Fruit fly (Drosophila melanogaster) whole organism, embryonic: Measurements from ENCODE around the gene lectin-37Db.
A peak's percentile ranks its signal among the peaks of the same experiment; 100 is the strongest.

ENCODE experiments used
- ATbp ChIP-seq: fragments of 200-800 bp; sonication (Bioruptor generic); optimal IDR thresholded peaks from 2 replicates; lab custom pipeline; 2017; ENCODE audit warnings: missing biosample characterization, mild to moderate bottlenecking, missing genetic modification characterization, missing genetic modification reagents
- CG1024 ChIP-seq: fragments of 200-800 bp; sonication (Bioruptor generic); IDR thresholded peaks from 2 replicates; pipeline ENCODE4 v1.3.6; 2022; ENCODE audit warnings: missing biosample characterization, missing genetic modification characterization
- CG12104 ChIP-seq: fragments of 200-800 bp; sonication (Bioruptor generic); optimal IDR thresholded peaks from 3 replicates; lab custom pipeline; 2016; ENCODE audit warnings: missing biosample characterization, missing genetic modification characterization
- CG1233 ChIP-seq: fragments of 200-800 bp; sonication (Bioruptor generic); optimal IDR thresholded peaks from 4 replicates; lab custom pipeline; 2018; ENCODE audit warnings: missing biosample characterization, mild to moderate bottlenecking, missing genetic modification characterization
- CG13296 ChIP-seq: fragments of 200-800 bp; sonication (Bioruptor generic); optimal IDR thresholded peaks from 3 replicates; lab custom pipeline; 2018; ENCODE audit warnings: missing biosample characterization, mild to moderate bottlenecking, missing genetic modification characterization
- CG13424 ChIP-seq: fragments of 200-800 bp; sonication (Bioruptor generic); optimal IDR thresholded peaks from 2 replicates; lab custom pipeline; 2019; ENCODE audit warnings: missing biosample characterization, mild to moderate bottlenecking, missing genetic modification characterization, moderate library complexity
- CG15011 ChIP-seq: fragments of 200-800 bp; sonication (Bioruptor generic); optimal IDR thresholded peaks from 3 replicates; lab custom pipeline; 2018; ENCODE audit warnings: missing biosample characterization, mild to moderate bottlenecking, missing genetic modification characterization
- CG17568 ChIP-seq: fragments of 200-800 bp; sonication (Bioruptor generic); optimal IDR thresholded peaks from 2 replicates; lab custom pipeline; 2018; ENCODE audit warnings: missing biosample characterization, mild to moderate bottlenecking, missing genetic modification characterization, moderate library complexity
- CG1832 ChIP-seq: fragments of 200-800 bp; sonication (Bioruptor generic); optimal IDR thresholded peaks from 2 replicates; lab custom pipeline; 2017; ENCODE audit warnings: missing biosample characterization, mild to moderate bottlenecking, missing genetic modification characterization, inconsistent platforms
- CG2116 ChIP-seq: fragments of 200-800 bp; sonication (Bioruptor generic); optimal IDR thresholded peaks from 3 replicates; lab custom pipeline; 2018; ENCODE audit warnings: missing biosample characterization, mild to moderate bottlenecking, missing genetic modification characterization
- CG2120 ChIP-seq: fragments of 200-800 bp; sonication (Bioruptor generic); optimal IDR thresholded peaks from 3 replicates; lab custom pipeline; 2016; ENCODE audit warnings: missing biosample characterization, missing genetic modification characterization
- CG3995 ChIP-seq: fragments of 200-800 bp; sonication (Bioruptor generic); optimal IDR thresholded peaks from 3 replicates; lab custom pipeline; 2016; ENCODE audit warnings: missing biosample characterization, missing genetic modification characterization
- CG4404 ChIP-seq: fragments of 200-800 bp; sonication (Bioruptor generic); IDR thresholded peaks from 2 replicates; pipeline ENCODE4 v1.3.6; 2022; ENCODE audit warnings: missing biosample characterization, missing genetic modification characterization
- CG4730 ChIP-seq: fragments of 200-800 bp; sonication (Bioruptor generic); IDR thresholded peaks from 2 replicates; pipeline ENCODE4 v1.3.6; 2022; ENCODE audit warnings: missing biosample characterization, missing genetic modification characterization
- CG7928 ChIP-seq: fragments of 200-800 bp; sonication (Bioruptor generic); optimal IDR thresholded peaks from 2 replicates; lab custom pipeline; 2017; ENCODE audit warnings: missing biosample characterization, mild to moderate bottlenecking, missing genetic modification characterization
- CG8089 ChIP-seq: fragments of 200-800 bp; sonication (Bioruptor generic); optimal IDR thresholded peaks from 3 replicates; lab custom pipeline; 2016; ENCODE audit warnings: missing biosample characterization, missing genetic modification characterization
- CG8290 ChIP-seq, 3 experiments: fragments of 200-800 bp; sonication (Bioruptor generic); optimal IDR thresholded peaks; 2 replicates each; lab custom pipeline; 2016 to 2019; ENCODE audit warnings: missing biosample characterization in 3 of 3, missing genetic modification characterization in 3 of 3, mild to moderate bottlenecking in 2 of 3, moderate library complexity in 1 of 3
- Dip2 ChIP-seq: fragments of 200-800 bp; sonication (Bioruptor generic); IDR thresholded peaks from 2 replicates; pipeline ENCODE4 v1.3.6; 2022; ENCODE audit warnings: missing biosample characterization, missing genetic modification characterization
- Doc3 ChIP-seq: fragments of 200-800 bp; sonication (Bioruptor generic); IDR thresholded peaks from 3 replicates; pipeline ENCODE4 v1.3.6; 2022; ENCODE audit warnings: missing biosample characterization, missing genetic modification characterization; ENCODE audit not compliant: partially characterized antibody
- Gug ChIP-seq: fragments of 200-800 bp; sonication (Bioruptor generic); IDR thresholded peaks from 4 replicates; pipeline ENCODE4 v1.3.6; 2022; ENCODE audit warnings: missing biosample characterization, missing genetic modification characterization
- HmgD ChIP-seq: fragments of 200-800 bp; sonication (Bioruptor generic); optimal IDR thresholded peaks from 3 replicates; lab custom pipeline; 2016; ENCODE audit warnings: missing biosample characterization, missing genetic modification characterization
- Med ChIP-seq: fragments of 200-800 bp; sonication (Bioruptor generic); peaks from one replicate; lab custom pipeline; 2016; ENCODE audit warnings: missing biosample characterization, missing genetic modification characterization, mild to moderate bottlenecking, inconsistent platforms, moderate library complexity
- NFAT ChIP-seq: fragments of 200-800 bp; sonication (Bioruptor generic); IDR thresholded peaks from 2 replicates; pipeline ENCODE4 v1.3.6; 2022; ENCODE audit warnings: missing biosample characterization, missing genetic modification characterization
- Neu2 ChIP-seq: fragments of 200-800 bp; sonication (Bioruptor generic); optimal IDR thresholded peaks from 3 replicates; lab custom pipeline; 2016; ENCODE audit warnings: missing biosample characterization, missing genetic modification characterization, borderline replicate concordance
- Oli ChIP-seq: fragments of 200-800 bp; sonication (Bioruptor generic); optimal IDR thresholded peaks from 2 replicates; lab custom pipeline; 2018; ENCODE audit warnings: missing biosample characterization, mild to moderate bottlenecking, missing genetic modification characterization, moderate library complexity
- Stat92E ChIP-seq, 3 experiments: fragments of >200 bp in 2 of 3; fragments of 200-800 bp in 1 of 3; sonication (Bioruptor generic) in 1 of 3; optimal IDR thresholded peaks; 2 replicates each; lab custom pipeline; 2017 to 2019; ENCODE audit warnings: missing biosample characterization in 3 of 3, missing genetic modification characterization in 3 of 3, mild to moderate bottlenecking in 1 of 3, moderate library complexity in 1 of 3
- TFAM ChIP-seq: fragments of 200-800 bp; sonication (Bioruptor generic); optimal IDR thresholded peaks from 2 replicates; lab custom pipeline; 2017; ENCODE audit warnings: missing biosample characterization, missing genetic modification characterization, inconsistent platforms
- Xbp1 ChIP-seq: fragments of 200-800 bp; sonication (Bioruptor generic); optimal IDR thresholded peaks from 3 replicates; lab custom pipeline; 2016; ENCODE audit warnings: missing biosample characterization, mild to moderate bottlenecking, missing genetic modification characterization
- ac ChIP-seq: fragments of 200-800 bp; sonication (Bioruptor generic); optimal IDR thresholded peaks from 3 replicates; lab custom pipeline; 2017; ENCODE audit warnings: missing biosample characterization, mild to moderate bottlenecking, missing genetic modification characterization
- aop ChIP-seq: fragments of 200-800 bp; sonication (Bioruptor generic); IDR thresholded peaks from 2 replicates; pipeline ENCODE4 v1.3.6; 2022; ENCODE audit warnings: missing biosample characterization, missing genetic modification characterization
- br ChIP-seq: fragments of >200 bp; optimal IDR thresholded peaks from 2 replicates; lab custom pipeline; 2017
- cad ChIP-seq: fragments of >200 bp; optimal IDR thresholded peaks from 2 replicates; lab custom pipeline; 2017; ENCODE audit warnings: missing biosample characterization, missing genetic modification characterization
- eve ChIP-seq, 2 experiments: fragments of >200 bp; optimal IDR thresholded peaks; 2 replicates each; lab custom pipeline; 2017; ENCODE audit warnings: missing biosample characterization in 2 of 2, missing genetic modification characterization in 2 of 2
- fd96Cb ChIP-seq: fragments of 200-800 bp; sonication (Bioruptor generic); optimal IDR thresholded peaks from 2 replicates; lab custom pipeline; 2018; ENCODE audit warnings: missing biosample characterization, mild to moderate bottlenecking, missing genetic modification characterization, moderate library complexity
- gce ChIP-seq: fragments of 200-800 bp; sonication (Bioruptor generic); IDR thresholded peaks from 3 replicates; pipeline ENCODE4 v1.3.6; 2022; ENCODE audit warnings: missing biosample characterization, missing genetic modification characterization
- kay ChIP-seq: fragments of 200-800 bp; sonication (Bioruptor generic); optimal IDR thresholded peaks from 2 replicates; lab custom pipeline; 2016; ENCODE audit warnings: missing biosample characterization, missing genetic modification characterization
- ken ChIP-seq: fragments of 200-800 bp; sonication (Bioruptor generic); IDR thresholded peaks from 3 replicates; pipeline ENCODE4 v1.3.6; 2022; ENCODE audit warnings: missing biosample characterization, missing genetic modification characterization
- lola ChIP-seq, 3 experiments: fragments of >200 bp in 2 of 3; fragments of 200-800 bp in 1 of 3; sonication (Bioruptor generic) in 1 of 3; optimal IDR thresholded peaks; 2 replicates each; lab custom pipeline; 2017 to 2019; ENCODE audit warnings: missing biosample characterization in 3 of 3, missing genetic modification characterization in 3 of 3, mild to moderate bottlenecking in 1 of 3, moderate library complexity in 1 of 3
- oc ChIP-seq: fragments of 200-800 bp; sonication (Bioruptor generic); optimal IDR thresholded peaks from 2 replicates; lab custom pipeline; 2018; ENCODE audit warnings: missing biosample characterization, mild to moderate bottlenecking, missing genetic modification characterization, moderate library complexity
- onecut ChIP-seq: fragments of 200-800 bp; sonication (Bioruptor generic); IDR thresholded peaks from 2 replicates; pipeline ENCODE4 v1.3.6; 2022; ENCODE audit warnings: missing biosample characterization, missing genetic modification characterization
- phol ChIP-seq: fragments of 200-800 bp; sonication (Bioruptor generic); optimal IDR thresholded peaks from 3 replicates; lab custom pipeline; 2018; ENCODE audit warnings: missing biosample characterization, mild to moderate bottlenecking, missing genetic modification characterization, moderate library complexity
- pita ChIP-seq: fragments of 200-800 bp; sonication (Bioruptor generic); optimal IDR thresholded peaks from 2 replicates; lab custom pipeline; 2017; ENCODE audit warnings: missing biosample characterization, mild to moderate bottlenecking, missing genetic modification characterization
- pnt ChIP-seq: fragments of 200-800 bp; sonication (Bioruptor generic); optimal IDR thresholded peaks from 3 replicates; lab custom pipeline; 2016; ENCODE audit warnings: missing biosample characterization, missing genetic modification characterization
- row ChIP-seq: fragments of 200-800 bp; sonication (Bioruptor generic); IDR thresholded peaks from 3 replicates; pipeline ENCODE4 v1.3.6; 2022; ENCODE audit warnings: missing biosample characterization, missing genetic modification characterization
- sens ChIP-seq: fragments of 200-800 bp; sonication (Bioruptor generic); peaks from one replicate; lab custom pipeline; 2016; ENCODE audit warnings: missing biosample characterization, missing genetic modification characterization
- slou ChIP-seq: fragments of 200-800 bp; sonication (Bioruptor generic); optimal IDR thresholded peaks from 3 replicates; lab custom pipeline; 2016; ENCODE audit warnings: missing biosample characterization, missing genetic modification characterization
- trh ChIP-seq: fragments of 200-800 bp; sonication (Bioruptor generic); optimal IDR thresholded peaks from 2 replicates; lab custom pipeline; 2016; ENCODE audit warnings: missing biosample characterization, missing genetic modification characterization
- ttk ChIP-seq: fragments of 200-800 bp; sonication (Bioruptor generic); IDR thresholded peaks from 2 replicates; pipeline ENCODE4 v2.1.2; 2022; ENCODE audit warnings: missing biosample characterization, missing genetic modification characterization
- tup ChIP-seq: fragments of 200-800 bp; sonication (Bioruptor generic); optimal IDR thresholded peaks from 2 replicates; lab custom pipeline; 2016; ENCODE audit warnings: missing biosample characterization, mild to moderate bottlenecking, missing genetic modification characterization, moderate library complexity
- twi ChIP-seq: fragments of 200-800 bp; optimal IDR thresholded peaks from 2 replicates; lab custom pipeline; 2019; ENCODE audit warnings: missing biosample characterization, mild to moderate bottlenecking, missing genetic modification characterization, moderate library complexity
- wor ChIP-seq: fragments of 200-800 bp; sonication (Bioruptor generic); IDR thresholded peaks from 2 replicates; pipeline ENCODE4 v1.3.6; 2022; ENCODE audit warnings: missing biosample characterization, missing genetic modification characterization
- yki ChIP-seq: fragments of >200 bp; optimal IDR thresholded peaks from 3 replicates; lab custom pipeline; 2018

The lectin-37Db gene

DNA sequence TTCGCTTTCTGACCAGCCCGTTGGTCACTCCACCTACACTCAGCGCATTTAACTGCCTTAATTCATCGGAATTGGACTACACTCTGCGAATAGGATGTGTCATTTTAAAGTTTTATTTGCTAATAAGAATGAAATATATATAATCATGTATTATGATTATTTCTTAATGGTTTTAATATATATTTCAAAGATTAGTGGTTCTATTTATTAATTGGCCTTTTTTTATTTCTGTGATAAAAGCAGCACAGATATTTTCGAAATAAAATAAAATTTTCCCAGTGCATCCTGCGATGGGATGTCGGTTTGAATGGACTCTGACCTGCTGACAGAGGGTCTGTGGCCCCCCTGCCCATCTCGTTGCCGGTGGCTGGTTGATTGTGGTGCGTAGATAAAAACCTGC lies 45.1 kb upstream of the lectin-37Db start (continued):
- TF ChIP-seq eve (GFP tag; optimal IDR thresholded peaks at IDR 0.05; lab: Kevin White, UChicago): peak in 1 of 2 experiments; percentile 27
- no peak for TF ChIP-seq CG15011 (GFP tag; lab: Kevin White, UChicago)
- no peak for TF ChIP-seq Gug (GFP tag; lab: Robert Waterston, UW)
- TF ChIP-seq phol (tag; lab: Kevin White, UChicago): peak; percentile 55
- TF ChIP-seq lola (GFP tag; optimal IDR thresholded peaks at IDR 0.05; lab: Kevin White, UChicago): peak in 1 of 3 experiments; percentile 64
- peak in 1 of 3 experiments; percentile 32 for TF ChIP-seq Stat92E (GFP tag; optimal IDR thresholded peaks at IDR 0.05; lab: Kevin White, UChicago)
- peak; percentile 17 for TF ChIP-seq ATbp (GFP tag; lab: Kevin White, UChicago)
- TF ChIP-seq cad (GFP tag; lab: Kevin White, UChicago): no peak
- no peak for TF ChIP-seq CG2116
- TF ChIP-seq CG17568 (GFP tag; lab: Kevin White, UChicago): no peak
- no peak for TF ChIP-seq oc (tag; lab: Kevin White, UChicago)
- TF ChIP-seq CG13296 (GFP tag; lab: Kevin White, UChicago): no peak
- peak; percentile 53; the same call in 1 of the 3 replicates for TF ChIP-seq row (GFP tag; lab: Robert Waterston, UW)
- no peak for TF ChIP-seq TFAM
- TF ChIP-seq Neu2 (GFP tag; lab: Kevin White, UChicago): no peak
- TF ChIP-seq CG12104 (GFP tag; lab: Kevin White, UChicago): no peak
- no peak for TF ChIP-seq trh (GFP tag; lab: Kevin White, UChicago)
- no peak for TF ChIP-seq tup (GFP tag; lab: Kevin White, UChicago)
- TF ChIP-seq HmgD: no peak
- no peak for TF ChIP-seq CG1832 (GFP tag; lab: Kevin White, UChicago)
- no peak for TF ChIP-seq Doc3 (GFP tag; lab: Robert Waterston, UW)
- no peak for TF ChIP-seq CG8290 (GFP tag; optimal IDR thresholded peaks at IDR 0.05; lab: Kevin White, UChicago)
- no peak for TF ChIP-seq CG8290 (tag; optimal IDR thresholded peaks at IDR 0.05; lab: Kevin White, UChicago)
- no peak for TF ChIP-seq CG1233 (GFP tag; lab: Kevin White, UChicago)
- TF ChIP-seq CG3995 (GFP tag; lab: Kevin White, UChicago): no peak
- no peak for TF ChIP-seq slou
- TF ChIP-seq CG2120 (GFP tag; lab: Kevin White, UChicago): no peak
- TF ChIP-seq Dip2 (GFP tag; lab: Robert Waterston, UW): no peak
- TF ChIP-seq onecut (GFP tag; lab: Robert Waterston, UW): no peak
- TF ChIP-seq CG1024: no peak
- TF ChIP-seq kay (GFP tag; lab: Kevin White, UChicago): no peak
- TF ChIP-seq CG4730 (GFP tag; lab: Robert Waterston, UW): no peak
- no peak for TF ChIP-seq wor (GFP tag; lab: Robert Waterston, UW)
- TF ChIP-seq yki (lab: Kevin White, UChicago): no peak
- no peak for TF ChIP-seq NFAT (GFP tag; lab: Robert Waterston, UW)
- TF ChIP-seq twi (tag; lab: Kevin White, UChicago): no peak
- TF ChIP-seq ac: no peak
- peak; percentile 63 for TF ChIP-seq sens (GFP tag; lab: Kevin White, UChicago)
- no peak for TF ChIP-seq pnt (GFP tag; lab: Kevin White, UChicago)
- no peak for TF ChIP-seq pita (GFP tag; lab: Kevin White, UChicago)
- TF ChIP-seq, all 482 proteins: peak for 84

dm6 chr2L:19376145-19376544 lies 42.7 kb upstream of the lectin-37Db start:
- TF ChIP-seq CG7928 (GFP tag; lab: Kevin White, UChicago) (no peak), Xbp1 (GFP tag; lab: Kevin White, UChicago) (peak; percentile 15), aop (no peak), br (no peak), fd96Cb (tag; lab: Kevin White, UChicago) (peak; percentile 48), CG4404 (GFP tag; lab: Robert Waterston, UW) (peak; percentile 42; the same call in 1 of the 2 replicates), CG1024 (0 out of 2 replicates have a peak, but pooled peaks have one; percentile 23), CG13424 (tag; lab: Kevin White, UChicago) (peak; percentile 9), ken (GFP tag; lab: Robert Waterston, UW) (peak; percentile 58; the same call in 2 of the 3 replicates), CG8089 (GFP tag; lab: Kevin White, UChicago) (no peak), gce (no peak), ttk (GFP tag; lab: Robert Waterston, UW) (0 out of 2 replicates have a peak, but pooled peaks have one; percentile 35), Med (peak; percentile 75), Oli (tag; lab: Kevin White, UChicago) (peak; percentile 11), CG8290 (GFP tag; optimal IDR thresholded peaks at IDR 0.05; lab: Kevin White, UChicago) (no peak), CG8290 (tag; optimal IDR thresholded peaks at IDR 0.05; lab: Kevin White, UChicago) (peak in 1 of 2 experiments; percentile 2)
